Worm (Caenorhabditis elegans) whole organism, young adult: Measurements from ENCODE around the gene clec-54.

Experiments
- B0336.3 ChIP-seq: fragments of 200-800 bp; sonication (Bioruptor generic); IDR thresholded peaks from 2 replicates; pipeline ENCODE4 v1.3.6; 2022; ENCODE audit warnings: missing genetic modification characterization, missing compliant biosample characterization
- F10E7.11 ChIP-seq: sonication (generic microtip); optimal IDR thresholded peaks from 2 replicates; lab custom pipeline; 2017; ENCODE audit warnings: mild to moderate bottlenecking, missing genetic modification characterization, moderate library complexity, missing compliant biosample characterization
- F22D6.2 ChIP-seq: sonication (generic microtip); optimal IDR thresholded peaks from 2 replicates; lab custom pipeline; 2016; ENCODE audit warnings: mild to moderate bottlenecking, missing genetic modification characterization, missing compliant biosample characterization
- F52B5.7 ChIP-seq: sonication (generic microtip); optimal IDR thresholded peaks from 2 replicates; lab custom pipeline; 2016; ENCODE audit warnings: mild to moderate bottlenecking, missing genetic modification characterization, missing compliant biosample characterization
- T26A5.8 ChIP-seq: sonication (generic microtip); optimal IDR thresholded peaks from 2 replicates; lab custom pipeline; 2016; ENCODE audit warnings: missing genetic modification characterization, missing compliant biosample characterization
- Y95B8A.8 ChIP-seq: fragments of 200-800 bp; sonication (Bioruptor generic); IDR thresholded peaks from 2 replicates; pipeline ENCODE4 v1.3.6; 2022; ENCODE audit warnings: missing genetic modification reagents, missing genetic modification characterization, missing compliant biosample characterization
- akir-1 ChIP-seq: fragments of 200-800 bp; sonication (Bioruptor generic); optimal IDR thresholded peaks from 2 replicates; lab custom pipeline; 2018; ENCODE audit warnings: mild to moderate bottlenecking, missing genetic modification characterization, moderate library complexity, missing compliant biosample characterization
- attf-3 ChIP-seq: fragments of 200-800 bp; sonication (Bioruptor generic); conservative IDR thresholded peaks from 2 replicates; pipeline ENCODE4 v1.3.6; 2022; ENCODE audit warnings: missing genetic modification reagents, missing genetic modification characterization, missing compliant biosample characterization
- cebp-1 ChIP-seq, 2 experiments: fragments of 200-800 bp in 1 of 2; sonication (Bioruptor generic) in 1 of 2; sonication (generic microtip) in 1 of 2; IDR thresholded peaks in 1 of 2; optimal IDR thresholded peaks in 1 of 2; 2 replicates each; pipeline versions ENCODE4 v1.3.6 to Lab custom; 2017 to 2022; ENCODE audit warnings: missing compliant biosample characterization in 2 of 2, missing genetic modification characterization in 2 of 2, mild to moderate bottlenecking in 1 of 2, missing genetic modification reagents in 1 of 2, moderate library complexity in 1 of 2
- cebp-2 ChIP-seq: fragments of 200-800 bp; sonication (Bioruptor generic); IDR thresholded peaks from 2 replicates; pipeline ENCODE4 v1.3.6; 2022; ENCODE audit warnings: missing genetic modification characterization, missing compliant biosample characterization
- ceh-100 ChIP-seq: fragments of 200-800 bp; sonication (Bioruptor generic); IDR thresholded peaks from 2 replicates; pipeline ENCODE4 v1.3.6; 2022; ENCODE audit warnings: missing genetic modification reagents, missing genetic modification characterization, missing compliant biosample characterization
- ceh-27 ChIP-seq: fragments of 200-800 bp; sonication (Bioruptor generic); optimal IDR thresholded peaks from 2 replicates; lab custom pipeline; 2018; ENCODE audit warnings: mild to moderate bottlenecking, missing genetic modification characterization, moderate library complexity, missing compliant biosample characterization
- dox-1 ChIP-seq: fragments of 200-800 bp; sonication (Bioruptor generic); IDR thresholded peaks from 2 replicates; pipeline ENCODE4 v1.3.6; 2022; ENCODE audit warnings: missing genetic modification reagents, missing genetic modification characterization, missing compliant biosample characterization
- dpl-1 ChIP-seq: fragments of 150-350 bp; optimal IDR thresholded peaks from 2 replicates; lab custom pipeline; 2014; ENCODE audit warnings: missing biosample characterization, missing genetic modification reagents, missing genetic modification characterization
- efl-1 ChIP-seq: fragments of 150-350 bp; optimal IDR thresholded peaks from 2 replicates; lab custom pipeline; 2014; ENCODE audit warnings: missing biosample characterization, missing genetic modification reagents, missing genetic modification characterization
- egl-44 ChIP-seq: fragments of 200-800 bp; sonication (Bioruptor generic); IDR thresholded peaks from 2 replicates; pipeline ENCODE4 v1.3.6; 2022; ENCODE audit warnings: missing genetic modification reagents, missing genetic modification characterization, missing compliant biosample characterization
- egrh-3 ChIP-seq: fragments of 200-800 bp; sonication (Bioruptor generic); IDR thresholded peaks from 2 replicates; pipeline ENCODE4 v1.3.6; 2022; ENCODE audit warnings: missing genetic modification reagents, missing genetic modification characterization, missing compliant biosample characterization
- ets-4 ChIP-seq: fragments of 200-800 bp; sonication (Bioruptor generic); optimal IDR thresholded peaks from 2 replicates; lab custom pipeline; 2018; ENCODE audit warnings: mild to moderate bottlenecking, missing genetic modification characterization, missing compliant biosample characterization
- him-1 ChIP-seq: sonication (generic microtip); optimal IDR thresholded peaks from 2 replicates; lab custom pipeline; 2016; ENCODE audit warnings: missing genotype, missing genetic modification reagents, missing genetic modification characterization, missing compliant biosample characterization
- hsf-1 ChIP-seq: fragments of 200-800 bp; sonication (Bioruptor generic); IDR thresholded peaks from 2 replicates; pipeline ENCODE4 v1.3.6; 2022; ENCODE audit warnings: missing genetic modification reagents, missing genetic modification characterization, missing compliant biosample characterization
- let-526 ChIP-seq: fragments of 200-800 bp; sonication (Bioruptor generic); IDR thresholded peaks from 2 replicates; pipeline ENCODE4 v1.3.6; 2022; ENCODE audit warnings: missing genetic modification reagents, missing genetic modification characterization, missing compliant biosample characterization
- lin-26 ChIP-seq: fragments of 200-800 bp; sonication (Bioruptor generic); IDR thresholded peaks from 2 replicates; pipeline ENCODE4 v1.3.6; 2022; ENCODE audit warnings: missing genetic modification reagents, missing genetic modification characterization, missing compliant biosample characterization
- lin-54 ChIP-seq: fragments of 200-800 bp; sonication (Bioruptor generic); optimal IDR thresholded peaks from 2 replicates; lab custom pipeline; 2018; ENCODE audit warnings: mild to moderate bottlenecking, missing genetic modification characterization, missing compliant biosample characterization
- lsy-27 ChIP-seq: sonication (generic microtip); optimal IDR thresholded peaks from 2 replicates; lab custom pipeline; 2017; ENCODE audit warnings: missing genetic modification characterization, mild to moderate bottlenecking, missing compliant biosample characterization, antibody characterized with exemption, missing genotype, borderline replicate concordance; ENCODE audit not compliant: insufficient read depth
- madf-10 ChIP-seq: sonication (generic microtip); optimal IDR thresholded peaks from 2 replicates; lab custom pipeline; 2016; ENCODE audit warnings: mild to moderate bottlenecking, missing genetic modification characterization, missing compliant biosample characterization
- madf-3 ChIP-seq: fragments of 200-800 bp; sonication (Bioruptor generic); IDR thresholded peaks from 2 replicates; pipeline ENCODE4 v1.3.6; 2022; ENCODE audit warnings: missing genetic modification reagents, missing genetic modification characterization, missing compliant biosample characterization
- nhr-120 ChIP-seq: fragments of 200-800 bp; sonication (Bioruptor generic); IDR thresholded peaks from 2 replicates; pipeline ENCODE4 v1.3.6; 2022; ENCODE audit warnings: missing genetic modification characterization, missing compliant biosample characterization
- nhr-27 ChIP-seq: fragments of 200-800 bp; sonication (Bioruptor generic); optimal IDR thresholded peaks from 2 replicates; lab custom pipeline; 2018; ENCODE audit warnings: mild to moderate bottlenecking, missing genetic modification characterization, moderate library complexity, missing compliant biosample characterization
- sdz-38 ChIP-seq: sonication (generic microtip); optimal IDR thresholded peaks from 2 replicates; lab custom pipeline; 2016; ENCODE audit warnings: missing genotype, missing genetic modification characterization, missing compliant biosample characterization
- unc-130 ChIP-seq: sonication (generic microtip); optimal IDR thresholded peaks from 2 replicates; lab custom pipeline; 2016; ENCODE audit warnings: missing genetic modification reagents, missing genetic modification characterization, missing compliant biosample characterization
- unc-62 ChIP-seq: fragments of 150-350 bp; optimal IDR thresholded peaks from 2 replicates; lab custom pipeline; 2014; ENCODE audit warnings: missing biosample characterization, missing genetic modification reagents, missing genetic modification characterization
- xnd-1 ChIP-seq: sonication (generic microtip); optimal IDR thresholded peaks from 2 replicates; lab custom pipeline; 2016; ENCODE audit warnings: missing genotype, missing genetic modification reagents, missing genetic modification characterization, missing compliant biosample characterization
- zfh-2 ChIP-seq: fragments of 200-800 bp; sonication (Bioruptor generic); conservative IDR thresholded peaks from 2 replicates; pipeline ENCODE4 v1.3.6; 2022; ENCODE audit warnings: missing genetic modification reagents, missing genetic modification characterization, missing compliant biosample characterization
- zim-3 ChIP-seq: sonication (generic microtip); optimal IDR thresholded peaks from 2 replicates; lab custom pipeline; 2017; ENCODE audit warnings: mild to moderate bottlenecking, missing genetic modification characterization, moderate library complexity, missing compliant biosample characterization
- ztf-26 ChIP-seq: sonication (generic microtip); optimal IDR thresholded peaks from 2 replicates; lab custom pipeline; 2017; ENCODE audit warnings: missing genetic modification characterization, missing compliant biosample characterization
- ztf-3 ChIP-seq: fragments of 200-800 bp; sonication (Bioruptor generic); optimal IDR thresholded peaks from 2 replicates; lab custom pipeline; 2018; ENCODE audit warnings: mild to moderate bottlenecking, missing genetic modification characterization, missing compliant biosample characterization
- ztf-6 ChIP-seq: fragments of 200-800 bp; sonication (Bioruptor generic); IDR thresholded peaks from 2 replicates; pipeline ENCODE4 v1.3.6; 2022; ENCODE audit warnings: missing genetic modification reagents, missing genetic modification characterization, missing compliant biosample characterization

The clec-54 gene

DNA sequence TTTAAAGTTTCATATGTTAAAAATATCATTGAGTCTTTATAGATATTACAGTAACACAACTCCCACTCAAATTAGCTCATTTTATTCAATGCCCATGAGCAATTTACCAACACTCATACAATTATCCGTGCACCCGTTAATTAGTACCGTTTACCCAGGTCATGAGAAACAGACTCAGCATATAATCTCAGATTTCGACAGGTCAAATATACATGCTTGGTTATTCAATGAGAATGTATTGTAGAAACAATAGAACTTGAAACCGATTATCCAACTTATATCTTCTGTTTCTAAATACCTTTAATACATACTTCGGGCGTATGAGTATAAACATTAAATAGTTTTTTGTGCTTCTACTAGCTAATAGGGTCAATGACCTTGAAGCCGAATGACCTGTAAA, 40.5 kb upstream of the clec-54 start:
- TF ChIP-seq ztf-6 (GFP tag; lab: Robert Waterston, UW), result no peak
- TF ChIP-seq nhr-120 (GFP tag; lab: Robert Waterston, UW), result no peak
- no peak for TF ChIP-seq hsf-1 (GFP tag; lab: Robert Waterston, UW)

DNA sequence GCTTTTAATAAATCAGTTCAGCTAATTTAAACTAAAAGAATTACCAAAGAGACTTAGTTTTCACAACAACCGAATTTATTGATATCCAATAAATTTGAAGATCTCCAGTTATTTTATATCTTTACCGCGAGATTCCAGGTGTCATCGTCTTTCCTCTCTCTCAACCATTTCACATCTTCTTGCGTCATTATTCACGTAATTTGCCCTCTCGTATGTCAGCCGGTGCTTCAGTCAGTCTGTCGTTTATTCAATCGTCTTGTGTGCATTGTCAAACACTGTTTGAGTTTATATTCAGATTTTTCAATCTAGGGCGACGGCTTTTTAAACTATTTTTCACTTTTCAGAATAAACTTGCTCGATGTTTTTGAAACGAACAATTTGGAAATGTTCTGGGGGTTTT, 39.3 kb upstream of the clec-54 start:
- TF ChIP-seq Y95B8A.8 (GFP tag; lab: Robert Waterston, UW) (no peak), ztf-26 (tag; lab: Kevin White, UChicago) (no peak), B0336.3 (GFP tag; lab: Robert Waterston, UW) (no peak), attf-3 (GFP tag; lab: Robert Waterston, UW) (no peak), cebp-1 (GFP tag; IDR thresholded peaks at IDR 0.05; lab: Robert Waterston, UW) (no peak), cebp-1 (tag; optimal IDR thresholded peaks at IDR 0.05; lab: Kevin White, UChicago) (no peak), madf-3 (no peak), egl-44 (GFP tag; lab: Robert Waterston, UW) (no peak), dpl-1 (GFP tag; lab: Kevin White, UChicago) (no peak)

DNA sequence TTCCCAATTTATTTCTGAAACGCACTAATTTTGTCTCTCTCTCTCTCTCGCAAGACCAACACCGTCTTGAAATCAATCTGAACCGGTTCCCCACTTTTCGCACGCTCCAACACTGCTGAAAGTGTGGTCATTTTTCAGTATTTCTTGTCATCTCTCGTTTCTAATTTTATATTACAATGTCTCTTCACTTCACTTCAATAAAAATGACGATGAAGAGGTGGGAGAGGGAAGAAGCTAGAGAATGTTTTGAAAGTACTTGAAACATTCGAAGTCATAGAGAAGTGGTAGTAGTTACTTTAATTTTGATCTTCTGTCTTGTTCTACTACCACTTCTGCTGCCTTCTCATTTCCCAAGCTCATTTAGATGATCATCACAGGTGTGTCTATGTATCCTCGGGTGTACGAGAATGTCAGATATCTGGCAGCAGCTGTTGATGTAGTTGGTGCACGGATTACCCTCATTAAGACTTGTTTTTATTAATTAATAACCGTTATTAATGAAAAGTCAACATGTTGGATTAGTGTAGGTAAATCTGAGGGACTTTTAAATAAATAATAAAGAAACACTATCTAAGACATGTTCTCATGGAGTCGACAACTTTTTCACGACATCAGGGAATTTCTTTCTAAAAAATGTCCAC, 38.5 kb upstream of the clec-54 start:
- no peak for TF ChIP-seq sdz-38 (tag; lab: Kevin White, UChicago)
- no peak for TF ChIP-seq F10E7.11 (tag; lab: Kevin White, UChicago)
- TF ChIP-seq akir-1 (GFP tag; lab: Kevin White, UChicago), result no peak
- TF ChIP-seq xnd-1 (tag; lab: Kevin White, UChicago), result no peak
- no peak for TF ChIP-seq madf-10 (tag; lab: Kevin White, UChicago)
- TF ChIP-seq nhr-27 (tag; lab: Kevin White, UChicago), result no peak
- no peak for TF ChIP-seq F22D6.2 (tag; lab: Kevin White, UChicago)
- TF ChIP-seq ets-4 (GFP tag; lab: Kevin White, UChicago), result no peak
- TF ChIP-seq zim-3 (tag; lab: Kevin White, UChicago), result no peak
- no peak for TF ChIP-seq lin-54 (GFP tag; lab: Kevin White, UChicago)
- no peak for TF ChIP-seq unc-62 (GFP tag; lab: Kevin White, UChicago)
- no peak for TF ChIP-seq ztf-3
- no peak for TF ChIP-seq T26A5.8
- no peak for TF ChIP-seq ztf-26 (tag; lab: Kevin White, UChicago)
- TF ChIP-seq cebp-2 (GFP tag; lab: Robert Waterston, UW), result no peak
- TF ChIP-seq him-1 (tag; lab: Kevin White, UChicago), result no peak
- TF ChIP-seq let-526 (GFP tag; lab: Robert Waterston, UW), result no peak

DNA sequence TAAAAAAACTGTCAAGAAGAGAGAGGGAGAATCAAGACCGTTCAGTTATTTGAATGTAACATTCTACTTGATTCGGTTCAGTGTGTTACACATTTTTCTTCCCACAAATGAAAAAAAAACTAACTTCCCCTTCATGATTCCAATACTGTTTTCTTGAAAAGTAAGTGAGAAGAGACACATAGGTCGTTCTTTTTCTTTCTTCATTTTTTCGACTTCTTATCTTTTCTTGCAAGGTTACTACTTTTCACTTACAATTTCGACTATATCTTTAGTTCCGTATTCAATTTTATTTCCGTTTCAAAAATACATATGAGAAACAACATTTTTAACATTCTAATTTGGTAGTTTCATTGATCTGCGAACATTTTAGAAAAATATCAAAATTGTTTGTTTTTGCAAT, 37.5 kb upstream of the clec-54 start:
- TF ChIP-seq unc-130 (GFP tag; lab: Kevin White, UChicago) (no peak), F52B5.7 (tag; lab: Kevin White, UChicago) (no peak), hsf-1 (GFP tag; lab: Robert Waterston, UW) (no peak), lsy-27 (tag; lab: Kevin White, UChicago) (no peak), him-1 (tag; lab: Kevin White, UChicago) (no peak), F10E7.11 (tag; lab: Kevin White, UChicago) (no peak), ceh-100 (GFP tag; lab: Robert Waterston, UW) (no peak), egl-44 (GFP tag; lab: Robert Waterston, UW) (no peak), sdz-38 (tag; lab: Kevin White, UChicago) (no peak), lin-26 (GFP tag; lab: Robert Waterston, UW) (no peak), efl-1 (GFP tag; lab: Kevin White, UChicago) (no peak), let-526 (GFP tag; lab: Robert Waterston, UW) (no peak), egrh-3 (GFP tag; lab: Robert Waterston, UW) (no peak), ceh-27 (GFP tag; lab: Kevin White, UChicago) (no peak), dox-1 (no peak), zfh-2 (GFP tag; lab: Robert Waterston, UW) (no peak)
- TF ChIP-seq, all 124 proteins: peak for 0
